Worm (Caenorhabditis elegans) whole organism, L3 larva: Measurements from ENCODE around the gene gop-1.

ENCODE experiments used
- R02D3.7 ChIP-seq: fragments of 150-350 bp; optimal IDR thresholded peaks from 2 replicates; lab custom pipeline; 2014; ENCODE audit warnings: missing biosample characterization, missing genetic modification characterization
- ZK546.5 ChIP-seq: sonication (generic microtip); optimal IDR thresholded peaks from 2 replicates; lab custom pipeline; 2017; ENCODE audit warnings: missing biosample characterization, missing genetic modification characterization
- ceh-28 ChIP-seq: fragments of 150-350 bp; optimal IDR thresholded peaks from 2 replicates; lab custom pipeline; 2014; ENCODE audit warnings: missing biosample characterization, missing genetic modification reagents, missing genetic modification characterization
- ceh-9 ChIP-seq: sonication (generic microtip); optimal IDR thresholded peaks from 2 replicates; lab custom pipeline; 2018; ENCODE audit warnings: missing biosample characterization, missing genetic modification characterization
- elt-1 ChIP-seq: fragments of 150-350 bp; optimal IDR thresholded peaks from 2 replicates; lab custom pipeline; 2014; ENCODE audit warnings: missing biosample characterization, missing genetic modification characterization
- fkh-10 ChIP-seq: sonication (generic microtip); optimal IDR thresholded peaks from 2 replicates; lab custom pipeline; 2017; ENCODE audit warnings: missing biosample characterization, missing genetic modification reagents, missing genetic modification characterization
- fos-1 ChIP-seq: fragments of 150-350 bp; optimal IDR thresholded peaks from 2 replicates; lab custom pipeline; 2014; ENCODE audit warnings: missing biosample characterization, missing genetic modification characterization
- nhr-11 ChIP-seq: fragments of 150-350 bp; optimal IDR thresholded peaks from 2 replicates; lab custom pipeline; 2014; ENCODE audit warnings: missing biosample characterization, missing genetic modification characterization
- nhr-12 ChIP-seq: fragments of 150-350 bp; optimal IDR thresholded peaks from 2 replicates; lab custom pipeline; 2014; ENCODE audit warnings: missing biosample characterization, missing genetic modification characterization
- nhr-237 ChIP-seq: fragments of 150-350 bp; optimal IDR thresholded peaks from 2 replicates; lab custom pipeline; 2014; ENCODE audit warnings: missing biosample characterization, missing genetic modification characterization
- skn-1 ChIP-seq: fragments of 150-350 bp; optimal IDR thresholded peaks from 2 replicates; lab custom pipeline; 2014; ENCODE audit warnings: missing biosample characterization, missing genetic modification characterization
- snpc-4 ChIP-seq: fragments of 150-350 bp; optimal IDR thresholded peaks from 2 replicates; lab custom pipeline; 2014; ENCODE audit warnings: missing biosample characterization, missing genetic modification characterization

ce11 chrIII:5268486-5268885 lies 14.2 kb downstream of the gop-1 start:
- TF ChIP-seq fkh-10 (GFP tag; lab: Kevin White, UChicago): no peak
- no peak for TF ChIP-seq nhr-11 (tag; lab: Kevin White, UChicago)
- TF ChIP-seq snpc-4 (tag; lab: Kevin White, UChicago): no peak
- TF ChIP-seq nhr-12 (tag; lab: Kevin White, UChicago): no peak
- no peak for TF ChIP-seq skn-1 (tag; lab: Kevin White, UChicago)
- TF ChIP-seq ceh-28 (tag; lab: Kevin White, UChicago): no peak
- TF ChIP-seq ceh-9: no peak
- TF ChIP-seq ZK546.5 (tag; lab: Kevin White, UChicago): no peak
- TF ChIP-seq R02D3.7 (tag; lab: Kevin White, UChicago): no peak
- no peak for TF ChIP-seq fos-1 (tag; lab: Kevin White, UChicago)
- TF ChIP-seq nhr-237 (tag; lab: Kevin White, UChicago): no peak
- TF ChIP-seq elt-1 (tag; lab: Kevin White, UChicago): no peak
